Fruit fly (Drosophila melanogaster) whole organism, prepupa: ENCODE data around the gene CG7551.
A peak's percentile ranks its signal among the peaks of the same experiment; 100 is the strongest.

ENCODE experiments used
- Blimp-1 ChIP-seq: fragments of 200-800 bp; sonication (Bioruptor generic); optimal IDR thresholded peaks from 3 replicates; lab custom pipeline; 2017; ENCODE audit warnings: missing biosample characterization, missing genetic modification characterization, mild to moderate bottlenecking, moderate library complexity, missing genetic modification reagents
- CG10631 ChIP-seq: fragments of 200-800 bp; sonication (Bioruptor generic); optimal IDR thresholded peaks from 2 replicates; lab custom pipeline; 2016; ENCODE audit warnings: missing biosample characterization, missing genetic modification characterization
- CG10669 ChIP-seq: fragments of 200-800 bp; sonication (Bioruptor generic); optimal IDR thresholded peaks from 3 replicates; lab custom pipeline; 2018; ENCODE audit warnings: missing biosample characterization, mild to moderate bottlenecking, missing genetic modification characterization, moderate library complexity
- CG11294 ChIP-seq: fragments of 200-800 bp; sonication (Bioruptor generic); IDR thresholded peaks from 2 replicates; pipeline ENCODE4 v1.3.6; 2022; ENCODE audit warnings: missing biosample characterization, missing genetic modification characterization
- CG11762 ChIP-seq: fragments of 200-800 bp; sonication (Bioruptor generic); optimal IDR thresholded peaks from 3 replicates; lab custom pipeline; 2016; ENCODE audit warnings: missing biosample characterization, missing genetic modification characterization; ENCODE audit not compliant: insufficient read depth
- CG1621 ChIP-seq: fragments of 200-800 bp; sonication (Bioruptor generic); optimal IDR thresholded peaks from 3 replicates; lab custom pipeline; 2018; ENCODE audit warnings: missing biosample characterization, mild to moderate bottlenecking, missing genetic modification characterization
- CG16779 ChIP-seq: fragments of 200-800 bp; sonication (Bioruptor generic); optimal IDR thresholded peaks from 3 replicates; lab custom pipeline; 2017; ENCODE audit warnings: missing biosample characterization, mild to moderate bottlenecking, missing genetic modification characterization
- CG3032 ChIP-seq: fragments of 200-800 bp; optimal IDR thresholded peaks from 2 replicates; lab custom pipeline; 2019; ENCODE audit warnings: missing biosample characterization, mild to moderate bottlenecking, missing genetic modification characterization, moderate library complexity
- CG31627 ChIP-seq: fragments of 200-800 bp; sonication (Bioruptor generic); optimal IDR thresholded peaks from 3 replicates; lab custom pipeline; 2016; ENCODE audit warnings: missing biosample characterization, missing genetic modification characterization
- CG32006 ChIP-seq: fragments of 200-800 bp; sonication (Bioruptor generic); optimal IDR thresholded peaks from 3 replicates; lab custom pipeline; 2017; ENCODE audit warnings: missing biosample characterization, mild to moderate bottlenecking, missing genetic modification characterization
- CG3919 ChIP-seq: fragments of 200-800 bp; sonication (Bioruptor generic); optimal IDR thresholded peaks from 3 replicates; lab custom pipeline; 2016; ENCODE audit warnings: missing biosample characterization, missing genetic modification characterization
- CG4318 ChIP-seq: fragments of 200-800 bp; sonication (Bioruptor generic); optimal IDR thresholded peaks from 3 replicates; lab custom pipeline; 2017; ENCODE audit warnings: missing biosample characterization, mild to moderate bottlenecking, missing genetic modification characterization
- CG6163 ChIP-seq: fragments of 200-800 bp; sonication (Bioruptor generic); IDR thresholded peaks from 3 replicates; pipeline ENCODE4 v1.3.6; 2022; ENCODE audit warnings: missing biosample characterization, missing genetic modification characterization
- CG6792 ChIP-seq: fragments of 200-800 bp; sonication (Bioruptor generic); optimal IDR thresholded peaks from 3 replicates; lab custom pipeline; 2016; ENCODE audit warnings: missing biosample characterization, missing genetic modification characterization
- CG6808 ChIP-seq: fragments of 200-800 bp; sonication (Bioruptor generic); optimal IDR thresholded peaks from 3 replicates; lab custom pipeline; 2017; ENCODE audit warnings: missing biosample characterization, missing genetic modification characterization, mild to moderate bottlenecking, moderate library complexity, missing genetic modification reagents
- CG6854 ChIP-seq: fragments of 200-800 bp; sonication (Bioruptor generic); optimal IDR thresholded peaks from 2 replicates; lab custom pipeline; 2017; ENCODE audit warnings: missing biosample characterization, mild to moderate bottlenecking, missing genetic modification characterization
- CG7368 ChIP-seq: fragments of 200-800 bp; sonication (Bioruptor generic); optimal IDR thresholded peaks from 3 replicates; lab custom pipeline; 2016; ENCODE audit warnings: missing biosample characterization, missing genetic modification characterization
- CG8119 ChIP-seq: fragments of 200-800 bp; sonication (Bioruptor generic); IDR thresholded peaks from 3 replicates; pipeline ENCODE4 v1.3.6; 2022; ENCODE audit warnings: missing biosample characterization, missing genetic modification characterization
- CG8319 ChIP-seq: fragments of 200-800 bp; sonication (Bioruptor generic); optimal IDR thresholded peaks from 3 replicates; lab custom pipeline; 2016; ENCODE audit warnings: missing biosample characterization, missing genetic modification characterization
- Eip75B ChIP-seq: fragments of 200-800 bp; sonication (Bioruptor generic); optimal IDR thresholded peaks from 3 replicates; lab custom pipeline; 2016; ENCODE audit warnings: missing biosample characterization, missing genetic modification characterization
- Eip93F ChIP-seq: fragments of 200-800 bp; sonication (Bioruptor generic); optimal IDR thresholded peaks from 2 replicates; lab custom pipeline; 2016; ENCODE audit warnings: missing biosample characterization, mild to moderate bottlenecking, missing genetic modification characterization
- Ets21C ChIP-seq: fragments of 200-800 bp; sonication (Bioruptor generic); optimal IDR thresholded peaks from 3 replicates; lab custom pipeline; 2016; ENCODE audit warnings: missing biosample characterization, missing genetic modification characterization
- Ets96B ChIP-seq: fragments of 200-800 bp; optimal IDR thresholded peaks from 2 replicates; lab custom pipeline; 2019; ENCODE audit warnings: missing biosample characterization, mild to moderate bottlenecking, missing genetic modification characterization, moderate library complexity
- Gug ChIP-seq: fragments of 200-800 bp; sonication (Bioruptor generic); IDR thresholded peaks from 2 replicates; pipeline ENCODE4 v1.3.6; 2022; ENCODE audit warnings: missing biosample characterization, missing genetic modification characterization
- Hr38 ChIP-seq: sonication (Bioruptor generic); optimal IDR thresholded peaks from 2 replicates; lab custom pipeline; 2016; ENCODE audit warnings: missing biosample characterization, missing genetic modification characterization
- Hr39 ChIP-seq: fragments of 200-800 bp; sonication (Bioruptor generic); optimal IDR thresholded peaks from 2 replicates; lab custom pipeline; 2016; ENCODE audit warnings: missing biosample characterization, missing genetic modification characterization
- Hr4 ChIP-seq: fragments of 200-800 bp; sonication (Bioruptor generic); optimal IDR thresholded peaks from 3 replicates; lab custom pipeline; 2016; ENCODE audit warnings: missing biosample characterization, missing genetic modification characterization
- Lpt ChIP-seq: fragments of 200-800 bp; sonication (Bioruptor generic); optimal IDR thresholded peaks from 3 replicates; lab custom pipeline; 2016; ENCODE audit warnings: missing biosample characterization, missing genetic modification characterization
- Met ChIP-seq: fragments of 200-800 bp; sonication (Bioruptor generic); optimal IDR thresholded peaks from 3 replicates; lab custom pipeline; 2016; ENCODE audit warnings: missing biosample characterization, missing genetic modification characterization
- Smox ChIP-seq: fragments of 200-800 bp; sonication (Bioruptor generic); optimal IDR thresholded peaks from 3 replicates; lab custom pipeline; 2016; ENCODE audit warnings: missing biosample characterization, missing genetic modification characterization
- Sox102F ChIP-seq: fragments of 200-800 bp; sonication (Bioruptor generic); optimal IDR thresholded peaks from 2 replicates; lab custom pipeline; 2016; ENCODE audit warnings: missing biosample characterization, mild to moderate bottlenecking, missing genetic modification characterization
- Sox14 ChIP-seq: fragments of 200-800 bp; sonication (Bioruptor generic); optimal IDR thresholded peaks from 3 replicates; lab custom pipeline; 2016; ENCODE audit warnings: missing biosample characterization, missing genetic modification characterization
- Sox15 ChIP-seq: fragments of 200-800 bp; sonication (Bioruptor generic); optimal IDR thresholded peaks from 3 replicates; lab custom pipeline; 2016; ENCODE audit warnings: missing biosample characterization, missing genetic modification characterization
- achi ChIP-seq: fragments of 200-800 bp; sonication (Bioruptor generic); optimal IDR thresholded peaks from 3 replicates; lab custom pipeline; 2016; ENCODE audit warnings: missing biosample characterization, missing genetic modification characterization
- acj6 ChIP-seq: fragments of 200-800 bp; sonication (Bioruptor generic); optimal IDR thresholded peaks from 3 replicates; lab custom pipeline; 2016; ENCODE audit warnings: missing biosample characterization, missing genetic modification characterization
- cyc ChIP-seq: fragments of 200-800 bp; sonication (Bioruptor generic); optimal IDR thresholded peaks from 3 replicates; lab custom pipeline; 2016; ENCODE audit warnings: missing biosample characterization, missing genetic modification characterization
- dac ChIP-seq: fragments of 200-800 bp; sonication (Bioruptor generic); optimal IDR thresholded peaks from 2 replicates; lab custom pipeline; 2017; ENCODE audit warnings: missing biosample characterization, mild to moderate bottlenecking, missing genetic modification characterization
- dsx ChIP-seq: fragments of 200-800 bp; optimal IDR thresholded peaks from 3 replicates; lab custom pipeline; 2019; ENCODE audit warnings: missing biosample characterization, mild to moderate bottlenecking, missing genetic modification characterization, moderate library complexity; ENCODE audit not compliant: poor library complexity, severe bottlenecking
- eg ChIP-seq: fragments of 200-800 bp; sonication (Bioruptor generic); IDR thresholded peaks from 3 replicates; pipeline ENCODE4 v1.3.6; 2022; ENCODE audit warnings: missing biosample characterization, missing genetic modification characterization
- esn ChIP-seq: fragments of 200-800 bp; sonication (Bioruptor generic); optimal IDR thresholded peaks from 2 replicates; lab custom pipeline; 2016; ENCODE audit warnings: missing biosample characterization, mild to moderate bottlenecking, missing genetic modification characterization, moderate library complexity
- fd59A ChIP-seq: fragments of 200-800 bp; sonication (Bioruptor generic); optimal IDR thresholded peaks from 2 replicates; lab custom pipeline; 2017; ENCODE audit warnings: missing biosample characterization, mild to moderate bottlenecking, missing genetic modification characterization, missing genetic modification reagents
- fd85E ChIP-seq: fragments of 200-800 bp; sonication (Bioruptor generic); optimal IDR thresholded peaks from 3 replicates; lab custom pipeline; 2016; ENCODE audit warnings: missing biosample characterization, missing genetic modification characterization
- fkh ChIP-seq: fragments of 200-800 bp; sonication (Bioruptor generic); optimal IDR thresholded peaks from 3 replicates; lab custom pipeline; 2017; ENCODE audit warnings: missing biosample characterization, mild to moderate bottlenecking, missing genetic modification characterization, moderate library complexity
- lz ChIP-seq: fragments of 200-800 bp; sonication (Bioruptor generic); optimal IDR thresholded peaks from 3 replicates; lab custom pipeline; 2016; ENCODE audit warnings: missing biosample characterization, missing genetic modification characterization
- pdm3 ChIP-seq: fragments of 200-800 bp; sonication (Bioruptor generic); optimal IDR thresholded peaks from 3 replicates; lab custom pipeline; 2016; ENCODE audit warnings: missing biosample characterization, missing genetic modification characterization
- spab ChIP-seq: fragments of 200-800 bp; sonication (Bioruptor generic); optimal IDR thresholded peaks from 2 replicates; lab custom pipeline; 2017; ENCODE audit warnings: missing biosample characterization, mild to moderate bottlenecking, missing genetic modification characterization, missing genetic modification reagents
- ss ChIP-seq, 2 experiments: fragments of 200-800 bp; sonication (Bioruptor generic); optimal IDR thresholded peaks; 2 replicates in 1 of 2; 3 replicates in 1 of 2; lab custom pipeline; 2017 to 2018; ENCODE audit warnings: mild to moderate bottlenecking in 2 of 2, missing biosample characterization in 2 of 2, missing genetic modification characterization in 2 of 2, moderate library complexity in 1 of 2
- svp ChIP-seq: fragments of 200-800 bp; sonication (Bioruptor generic); peaks from one replicate; lab custom pipeline; 2016; ENCODE audit warnings: missing biosample characterization, missing genetic modification characterization
- topi ChIP-seq: fragments of 200-800 bp; sonication (Bioruptor generic); optimal IDR thresholded peaks from 3 replicates; lab custom pipeline; 2016; ENCODE audit warnings: missing biosample characterization, missing genetic modification characterization
- vri ChIP-seq: fragments of 200-800 bp; sonication (Bioruptor generic); optimal IDR thresholded peaks from 3 replicates; lab custom pipeline; 2016; ENCODE audit warnings: missing biosample characterization, mild to moderate bottlenecking, missing genetic modification characterization

CG7551 gene

DNA sequence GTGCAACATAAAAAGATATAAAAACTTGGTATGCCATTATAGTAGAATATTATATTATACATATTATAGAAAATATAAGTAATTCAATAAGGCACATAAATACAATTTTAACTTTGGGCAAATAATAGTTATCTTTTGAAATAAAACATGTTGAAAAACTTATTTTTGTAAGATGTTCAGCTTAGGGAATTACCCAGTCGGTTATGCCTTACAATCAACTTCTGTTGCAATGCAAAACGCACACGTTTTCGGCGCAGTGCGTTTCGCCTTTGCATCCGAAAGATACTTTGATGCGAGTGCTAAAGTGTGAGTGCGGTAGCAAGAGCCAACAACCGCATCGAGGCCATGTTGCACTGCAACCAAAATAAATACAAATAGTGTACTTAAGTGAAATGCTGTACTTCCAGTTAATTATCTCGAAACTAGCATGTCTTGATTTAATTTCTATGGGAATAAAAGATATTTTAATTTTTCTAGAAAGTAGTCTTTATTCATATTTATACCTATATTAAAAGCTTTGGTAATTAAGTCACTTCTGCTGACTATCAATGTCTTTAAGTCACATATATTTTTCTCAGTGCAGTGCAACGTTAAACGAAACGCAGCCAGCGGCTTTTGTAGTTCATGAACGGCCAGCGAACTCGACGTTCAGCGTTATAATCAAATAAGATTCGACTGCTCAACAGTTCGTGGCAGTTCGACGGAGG is 11.1 kb upstream of the CG7551 start:
- TF ChIP-seq CG16779 (tag; lab: Kevin White, UChicago) (peak; percentile 69), dsx (peak; percentile 82), Ets21C (GFP tag; lab: Kevin White, UChicago) (peak; percentile 45), CG11294 (GFP tag; lab: Robert Waterston, UW) (peak; percentile 82), topi (GFP tag; lab: Kevin White, UChicago) (peak; percentile 77), vri (GFP tag; lab: Kevin White, UChicago) (peak; percentile 22), CG11762 (GFP tag; lab: Kevin White, UChicago) (peak; percentile 80), Smox (peak; percentile 58), Sox102F (GFP tag; lab: Kevin White, UChicago) (peak; percentile 54), CG8319 (GFP tag; lab: Kevin White, UChicago) (peak; percentile 51), achi (GFP tag; lab: Kevin White, UChicago) (peak; percentile 62), CG32006 (GFP tag; lab: Kevin White, UChicago) (peak; percentile 83), Eip93F (no peak), fd59A (GFP tag; lab: Kevin White, UChicago) (peak; percentile 61), Hr4 (GFP tag; lab: Kevin White, UChicago) (peak; percentile 89), CG10631 (peak; percentile 80), spab (GFP tag; lab: Kevin White, UChicago) (peak; percentile 78), ss (GFP tag; optimal IDR thresholded peaks at IDR 0.05; lab: Kevin White, UChicago) (peak; percentile 74 to 84), Met (peak; percentile 60), CG6808 (peak; percentile 91), pdm3 (GFP tag; lab: Kevin White, UChicago) (peak; percentile 76), esn (GFP tag; lab: Kevin White, UChicago) (peak; percentile 77), CG31627 (GFP tag; lab: Kevin White, UChicago) (peak; percentile 55), Lpt (GFP tag; lab: Kevin White, UChicago) (peak; percentile 93), Gug (GFP tag; lab: Robert Waterston, UW) (peak; percentile 72), fkh (GFP tag; lab: Kevin White, UChicago) (no peak), Blimp-1 (GFP tag; lab: Kevin White, UChicago) (peak; percentile 3), dac (GFP tag; lab: Kevin White, UChicago) (peak; percentile 55), svp (GFP tag; lab: Kevin White, UChicago) (peak; percentile 91), Ets96B (tag; lab: Kevin White, UChicago) (peak; percentile 79), CG6163 (GFP tag; lab: Robert Waterston, UW) (peak; percentile 80), CG7368 (GFP tag; lab: Kevin White, UChicago) (peak; percentile 74), CG6792 (GFP tag; lab: Kevin White, UChicago) (peak; percentile 67), CG8119 (peak; percentile 91), Eip75B (peak; percentile 93), CG10669 (GFP tag; lab: Kevin White, UChicago) (peak; percentile 81), Hr38 (GFP tag; lab: Kevin White, UChicago) (no peak), Hr39 (GFP tag; lab: Kevin White, UChicago) (peak; percentile 49), fd85E (no peak), CG3919 (GFP tag; lab: Kevin White, UChicago) (peak; percentile 88), CG4318 (GFP tag; lab: Kevin White, UChicago) (peak; percentile 67), acj6 (peak; percentile 39), Sox14 (GFP tag; lab: Kevin White, UChicago) (peak; percentile 70), eg (GFP tag; lab: Robert Waterston, UW) (peak; percentile 89), cyc (GFP tag; lab: Kevin White, UChicago) (peak; percentile 64), CG1621 (peak; percentile 53), Sox15 (GFP tag; lab: Kevin White, UChicago) (peak; percentile 19), CG3032 (tag; lab: Kevin White, UChicago) (peak; percentile 83), lz (GFP tag; lab: Kevin White, UChicago) (peak; percentile 63), CG6854 (GFP tag; lab: Kevin White, UChicago) (peak; percentile 42)
